Fruit fly (Drosophila melanogaster): ENCODE data around the gene CG12194.

- no peak for TF ChIP-seq CG7101 (tag; optimal IDR thresholded peaks at IDR 0.05)
- no peak for TF ChIP-seq kay (GFP tag; ENCODE audit: borderline replicate concordance)
- TF ChIP-seq Mnt (GFP tag; optimal IDR thresholded peaks at IDR 0.05): no peak
- no peak for TF ChIP-seq CG11617 (GFP tag; optimal IDR thresholded peaks at IDR 0.05)
- TF ChIP-seq CG5204 (GFP tag; optimal IDR thresholded peaks at IDR 0.05): no peak
- TF ChIP-seq CG33017 (tag; optimal IDR thresholded peaks at IDR 0.05): no peak
- no peak for TF ChIP-seq CG1620 (GFP tag; optimal IDR thresholded peaks at IDR 0.05)
Measured at dm6 chr2L:4838494-4839320, 560 bp downstream of the CG12194 start.
